Fruit fly (Drosophila melanogaster): Measurements from ENCODE around the gene CG6845.

The CG6845 gene

DNA sequence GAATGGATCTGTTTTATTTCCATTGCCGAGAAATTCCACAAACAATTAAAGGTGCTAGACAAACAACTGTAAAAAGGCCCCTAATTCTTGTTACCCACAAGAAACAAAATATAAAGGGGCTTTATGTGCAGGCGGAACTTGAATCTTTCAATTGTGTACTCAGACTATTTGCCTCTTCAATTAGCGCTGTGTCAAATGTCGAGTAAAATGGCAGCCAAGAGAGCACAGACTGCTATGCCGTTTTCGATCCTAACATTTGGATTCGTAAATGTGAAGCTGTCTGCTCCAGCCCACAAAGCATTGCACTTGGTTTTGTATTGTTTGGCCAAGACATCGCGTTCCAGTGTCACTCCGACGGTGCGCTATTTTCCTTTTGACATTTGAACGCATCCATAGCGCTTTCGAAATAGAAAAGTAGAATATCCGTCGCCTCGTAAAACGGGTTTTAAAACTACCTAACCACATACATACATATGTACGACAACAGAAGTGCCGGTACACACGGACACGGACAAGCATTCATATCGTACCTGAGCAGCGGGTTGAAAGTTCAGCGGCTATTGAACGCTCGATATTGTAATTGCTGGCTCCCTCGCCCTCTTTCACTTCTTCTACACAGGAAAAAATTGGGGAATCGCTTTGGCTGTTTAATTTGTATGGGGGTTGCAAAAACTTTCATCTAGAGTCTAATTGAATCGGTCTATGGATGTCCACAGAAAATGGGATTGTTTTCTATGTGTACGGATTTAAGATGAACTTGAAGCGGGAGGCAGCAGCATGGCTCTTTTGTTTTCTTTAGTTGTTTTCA is 20.0 kb downstream of the CG6845 start (continued):
- TF ChIP-seq CG5245 (GFP tag; optimal IDR thresholded peaks at IDR 0.05) (no peak), Doc3 (GFP tag; IDR thresholded peaks at IDR 0.05; ENCODE audit: partially characterized antibody) (no peak), chm (GFP tag; IDR thresholded peaks at IDR 0.05) (no peak), GATAe (GFP tag; conservative IDR thresholded peaks at IDR 0.05) (no peak), CG4820 (GFP tag; optimal IDR thresholded peaks at IDR 0.05) (no peak), CG6683 (GFP tag; optimal IDR thresholded peaks at IDR 0.05) (no peak), CG13624 (GFP tag; optimal IDR thresholded peaks at IDR 0.05) (no peak), CG14860 (GFP tag; IDR thresholded peaks at IDR 0.05; ENCODE audit: partially characterized antibody) (no peak), CG4854 (GFP tag; optimal IDR thresholded peaks at IDR 0.05) (no peak), ab (GFP tag; optimal IDR thresholded peaks at IDR 0.05) (no peak), HmgD (GFP tag; optimal IDR thresholded peaks at IDR 0.05) (no peak), CG18262 (tag; optimal IDR thresholded peaks at IDR 0.05) (peak; percentile 51), CG10321 (GFP tag; IDR thresholded peaks at IDR 0.05) (no peak), Six4 (GFP tag; optimal IDR thresholded peaks at IDR 0.05) (no peak), CG8765 (GFP tag; IDR thresholded peaks at IDR 0.05) (no peak), maf-S (GFP tag; optimal IDR thresholded peaks at IDR 0.05) (no peak), CG3838 (GFP tag; optimal IDR thresholded peaks at IDR 0.05) (no peak), CG2712 (tag; optimal IDR thresholded peaks at IDR 0.05) (peak; percentile 52), CG3163 (GFP tag; optimal IDR thresholded peaks at IDR 0.05) (no peak), disco-r (GFP tag; optimal IDR thresholded peaks at IDR 0.05) (no peak), CG2202 (tag; optimal IDR thresholded peaks at IDR 0.05) (no peak), CG32772 (GFP tag; IDR thresholded peaks at IDR 0.05) (no peak), cad (GFP tag; optimal IDR thresholded peaks at IDR 0.05) (no peak), CG10543 (GFP tag; optimal IDR thresholded peaks at IDR 0.05) (no peak), CG15269 (tag; optimal IDR thresholded peaks at IDR 0.05) (no peak), CG17385 (GFP tag; optimal IDR thresholded peaks at IDR 0.05) (no peak), corto (GFP tag; optimal IDR thresholded peaks at IDR 0.05) (no peak), H15 (GFP tag; IDR thresholded peaks at IDR 0.05) (no peak), CG10654 (GFP tag; optimal IDR thresholded peaks at IDR 0.05) (peak; percentile 1), Hr39 (optimal IDR thresholded peaks at IDR 0.05) (no peak), CG16863 (GFP tag; optimal IDR thresholded peaks at IDR 0.05) (no peak), unpg (GFP tag; optimal IDR thresholded peaks at IDR 0.05) (peak; percentile 42), scrt (GFP tag; optimal IDR thresholded peaks at IDR 0.05) (no peak), CG11504 (tag; optimal IDR thresholded peaks at IDR 0.05) (no peak), CG16815 (GFP tag; optimal IDR thresholded peaks at IDR 0.05) (no peak), Oaz (GFP tag; IDR thresholded peaks at IDR 0.05) (no peak), odd (GFP tag; optimal IDR thresholded peaks at IDR 0.05) (no peak), CG30431 (GFP tag; optimal IDR thresholded peaks at IDR 0.05) (no peak), CG14710 (tag; optimal IDR thresholded peaks at IDR 0.05) (peak; percentile 2), Ets97D (GFP tag; optimal IDR thresholded peaks at IDR 0.05) (no peak), CG7786 (GFP tag; optimal IDR thresholded peaks at IDR 0.05) (no peak), Myb (GFP tag; optimal IDR thresholded peaks at IDR 0.05) (no peak), tx (GFP tag; optimal IDR thresholded peaks at IDR 0.05) (no peak), Hey (tag; optimal IDR thresholded peaks at IDR 0.05) (no peak), Drgx (GFP tag; IDR thresholded peaks at IDR 0.05) (0 out of 2 replicates have a peak, but pooled peaks have one; percentile 6), lov (optimal IDR thresholded peaks at IDR 0.05) (no peak), lov (GFP tag; IDR thresholded peaks at IDR 0.05) (no peak), Hr78 (GFP tag; optimal IDR thresholded peaks at IDR 0.05) (peak in 1 of 2 experiments; percentile 99), gt (GFP tag; IDR thresholded peaks at IDR 0.05) (no peak), CG18599 (GFP tag; optimal IDR thresholded peaks at IDR 0.05) (peak; percentile 50), zen (tag; optimal IDR thresholded peaks at IDR 0.05) (no peak)

All from whole organism, embryonic.